Worm (Caenorhabditis elegans) whole organism, young adult: Measurements from ENCODE around the gene K10B3.1.
A peak's percentile ranks its signal among the peaks of the same experiment; 100 is the strongest.
"Not testable (repeated sequence)": the region's sequence is repeated elsewhere in the genome, so short reads cannot be mapped to it uniquely, and the experiment has no call there.

Experiments used
- ceh-27 ChIP-seq: fragments of 200-800 bp; sonication (Bioruptor generic); optimal IDR thresholded peaks from 2 replicates; lab custom pipeline; 2018; ENCODE audit warnings: mild to moderate bottlenecking, missing genetic modification characterization, moderate library complexity, missing compliant biosample characterization
- madf-10 ChIP-seq: sonication (generic microtip); optimal IDR thresholded peaks from 2 replicates; lab custom pipeline; 2016; ENCODE audit warnings: mild to moderate bottlenecking, missing genetic modification characterization, missing compliant biosample characterization
- pbrm-1 ChIP-seq: fragments of 200-800 bp; sonication (Bioruptor generic); IDR thresholded peaks from 2 replicates; pipeline ENCODE4 v1.3.6; 2022; ENCODE audit warnings: missing genetic modification reagents, missing genetic modification characterization, missing compliant biosample characterization
- sea-2 ChIP-seq: fragments of 200-800 bp; sonication (Bioruptor generic); IDR thresholded peaks from 2 replicates; pipeline ENCODE4 v1.3.6; 2022; ENCODE audit warnings: missing genetic modification characterization, missing compliant biosample characterization
- unc-130 ChIP-seq: sonication (generic microtip); optimal IDR thresholded peaks from 2 replicates; lab custom pipeline; 2016; ENCODE audit warnings: missing genetic modification reagents, missing genetic modification characterization, missing compliant biosample characterization

DNA sequence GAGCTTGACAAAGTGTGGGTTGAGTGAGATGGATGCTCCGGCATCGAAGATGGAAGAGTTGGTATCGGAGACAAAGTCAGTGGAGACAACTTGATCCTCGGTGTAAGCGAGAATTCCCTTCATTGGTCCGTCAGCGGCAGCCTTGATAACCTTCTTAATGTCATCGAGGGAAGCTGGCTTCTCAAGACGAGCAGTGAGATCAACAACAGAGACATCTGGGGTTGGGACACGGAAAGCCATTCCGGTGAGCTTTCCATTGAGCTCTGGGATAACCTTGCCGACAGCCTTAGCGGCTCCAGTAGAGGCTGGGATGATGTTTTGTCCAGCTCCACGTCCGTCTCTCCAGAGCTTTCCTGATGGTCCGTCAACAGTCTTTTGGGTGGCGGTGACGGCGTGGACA, 23.0 kb upstream of the K10B3.1 start:
- TF ChIP-seq madf-10 (tag; lab: Kevin White, UChicago); sea-2 (GFP tag; lab: Robert Waterston, UW); ceh-27 (GFP tag; lab: Kevin White, UChicago); unc-130 (GFP tag; lab: Kevin White, UChicago): not testable (repeated sequence)
- TF ChIP-seq pbrm-1 (GFP tag; lab: Robert Waterston, UW): peak; percentile 16; the same call in 1 of the 2 replicates
